Worm (Caenorhabditis elegans) whole organism, early embryonic: ENCODE results near the gene C14B1.3.

Experiments used
- B0310.2 ChIP-seq: sonication (generic microtip); optimal IDR thresholded peaks from 2 replicates; lab custom pipeline; 2016; ENCODE audit warnings: mild to moderate bottlenecking, missing genetic modification characterization, missing compliant biosample characterization
- F13C5.2 ChIP-seq: sonication (generic microtip); optimal IDR thresholded peaks from 2 replicates; lab custom pipeline; 2017; ENCODE audit warnings: mild to moderate bottlenecking, missing genetic modification characterization, inconsistent platforms, missing compliant biosample characterization
- ama-1 ChIP-seq: fragments of 150-350 bp; optimal IDR thresholded peaks from 2 replicates; lab custom pipeline; 2014
- ceh-13 ChIP-seq: fragments of 200-800 bp; sonication (Bioruptor generic); optimal IDR thresholded peaks from 2 replicates; lab custom pipeline; 2018; ENCODE audit warnings: mild to moderate bottlenecking, missing genetic modification characterization, missing compliant biosample characterization
- ets-7 ChIP-seq: sonication (generic microtip); optimal IDR thresholded peaks from 2 replicates; lab custom pipeline; 2016; ENCODE audit warnings: missing genotype, missing genetic modification characterization, missing compliant biosample characterization
- flt-1 ChIP-seq: fragments of 200-800 bp; sonication (Bioruptor generic); IDR thresholded peaks from 2 replicates; pipeline ENCODE4 v1.3.6; 2022; ENCODE audit warnings: missing genetic modification characterization, missing compliant biosample characterization
- hmbx-1 ChIP-seq: sonication (generic microtip); optimal IDR thresholded peaks from 2 replicates; lab custom pipeline; 2016; ENCODE audit warnings: mild to moderate bottlenecking, missing genetic modification characterization, missing compliant biosample characterization
- hnd-1 ChIP-seq: sonication (generic microtip); optimal IDR thresholded peaks from 2 replicates; lab custom pipeline; 2016; ENCODE audit warnings: missing genetic modification characterization, missing compliant biosample characterization
- pes-1 ChIP-seq: fragments of 200-800 bp; sonication (Bioruptor generic); IDR thresholded peaks from 2 replicates; pipeline ENCODE4 v1.3.6; 2022; ENCODE audit warnings: missing genetic modification reagents, missing genetic modification characterization, missing compliant biosample characterization
- scrt-1 ChIP-seq: fragments of 200-800 bp; sonication (Bioruptor generic); IDR thresholded peaks from 2 replicates; pipeline ENCODE4 v1.3.6; 2022; ENCODE audit warnings: missing genetic modification characterization, missing compliant biosample characterization
- tbx-11 ChIP-seq: fragments of 200-800 bp; sonication (Bioruptor generic); IDR thresholded peaks from 2 replicates; pipeline ENCODE4 v1.3.6; 2022; ENCODE audit warnings: missing genetic modification characterization, missing compliant biosample characterization
- tbx-37 ChIP-seq: fragments of 200-800 bp; sonication (Bioruptor generic); conservative IDR thresholded peaks from 2 replicates; pipeline ENCODE4 v1.3.6; 2022; ENCODE audit warnings: missing genetic modification reagents, missing genetic modification characterization, missing compliant biosample characterization

DNA sequence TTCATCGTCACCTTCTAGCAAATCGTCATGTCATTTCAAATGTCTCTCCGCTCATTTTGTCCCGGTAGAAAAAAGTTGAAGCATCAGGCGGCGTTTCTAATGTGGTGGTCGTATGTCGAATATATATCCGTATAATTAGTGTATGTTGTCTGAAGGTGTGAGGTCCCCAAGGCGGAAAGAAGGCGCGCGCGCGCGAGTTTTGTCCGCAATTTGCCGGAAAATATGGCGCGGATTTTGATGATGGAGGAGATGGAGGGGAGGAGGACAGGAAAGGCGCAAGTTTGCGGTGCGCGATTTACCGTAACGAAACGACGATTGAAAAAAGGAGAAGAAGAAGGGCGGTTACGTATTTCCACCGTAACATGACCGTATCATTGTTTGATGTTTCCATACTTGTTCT lies 38.7 kb downstream of the C14B1.3 start:
- TF ChIP-seq tbx-37 (GFP tag; lab: Robert Waterston, UW): no peak
- TF ChIP-seq ceh-13 (GFP tag; lab: Kevin White, UChicago): no peak
- TF ChIP-seq ama-1 (lab: Kevin White, UChicago): no peak
- TF ChIP-seq ets-7 (tag; lab: Kevin White, UChicago): no peak
- TF ChIP-seq pes-1 (GFP tag; lab: Robert Waterston, UW): no peak
- no peak for TF ChIP-seq flt-1 (GFP tag; lab: Robert Waterston, UW)
- no peak for TF ChIP-seq F13C5.2
- TF ChIP-seq hnd-1 (tag; lab: Kevin White, UChicago): no peak
- TF ChIP-seq tbx-11: no peak
- TF ChIP-seq hmbx-1 (tag; lab: Kevin White, UChicago): no peak
- no peak for TF ChIP-seq scrt-1 (GFP tag; lab: Robert Waterston, UW)
- no peak for TF ChIP-seq B0310.2 (tag; lab: Kevin White, UChicago)
